Worm (Caenorhabditis elegans): ENCODE data around the gene unc-70.

- no peak for TF ChIP-seq snpc-4 (tag; optimal IDR thresholded peaks at IDR 0.05)
- TF ChIP-seq unc-62 (GFP tag; optimal IDR thresholded peaks at IDR 0.05) = no peak
- no peak for TF ChIP-seq nhr-12 (tag; optimal IDR thresholded peaks at IDR 0.05)
- TF ChIP-seq nhr-76 (tag; optimal IDR thresholded peaks at IDR 0.05) = no peak
- no peak for TF ChIP-seq zag-1 (tag; optimal IDR thresholded peaks at IDR 0.05)
- TF ChIP-seq pha-4 (tag; optimal IDR thresholded peaks at IDR 0.05) = no peak
- TF ChIP-seq ama-1 (optimal IDR thresholded peaks at IDR 0.05) = no peak
- TF ChIP-seq egl-27 (tag; optimal IDR thresholded peaks at IDR 0.05) = no peak
- TF ChIP-seq ceh-82 (tag; optimal IDR thresholded peaks at IDR 0.05) = no peak
Measured at ce11 chrV:6896700-6897099, 15.6 kb downstream of the unc-70 start, which contains the start of gene K11C4.1.
